Worm (Caenorhabditis elegans) whole organism, L4 larva: Measurements from ENCODE around the gene Y37H2A.10.

ENCODE experiments used
- R02D3.7 ChIP-seq: fragments of 150-350 bp; sonication (generic microtip); optimal IDR thresholded peaks from 3 replicates; lab custom pipeline; 2014; ENCODE audit warnings: missing biosample characterization, missing genetic modification characterization
- T26A8.4 ChIP-seq: fragments of 200-800 bp; sonication (Bioruptor generic); IDR thresholded peaks from 2 replicates; pipeline ENCODE4 v1.3.6; 2022; ENCODE audit warnings: missing genetic modification characterization, missing compliant biosample characterization
- Y5F2A.4 ChIP-seq: fragments of 200-800 bp; sonication (Bioruptor generic); optimal IDR thresholded peaks from 2 replicates; lab custom pipeline; 2018; ENCODE audit warnings: mild to moderate bottlenecking, missing genetic modification characterization, missing compliant biosample characterization
- aha-1 ChIP-seq: fragments of 150-350 bp; peaks from one replicate; lab custom pipeline; 2014; ENCODE audit warnings: missing biosample characterization, missing genetic modification characterization
- ama-1 ChIP-seq: fragments of 150-350 bp; optimal IDR thresholded peaks from 2 replicates; lab custom pipeline; 2014; ENCODE audit warnings: inconsistent platforms, mixed read lengths
- arid-1 ChIP-seq: fragments of 200-800 bp; sonication (Bioruptor generic); conservative IDR thresholded peaks from 2 replicates; pipeline ENCODE4 v1.3.6; 2022; ENCODE audit warnings: missing genetic modification reagents, missing genetic modification characterization, missing compliant biosample characterization
- attf-4 ChIP-seq: sonication (generic microtip); optimal IDR thresholded peaks from 3 replicates; lab custom pipeline; 2017; ENCODE audit warnings: missing biosample characterization, missing genetic modification characterization
- ceh-62 ChIP-seq: sonication (generic microtip); optimal IDR thresholded peaks from 2 replicates; lab custom pipeline; 2017; ENCODE audit warnings: missing biosample characterization, missing genetic modification characterization
- cey-2 ChIP-seq: sonication (generic microtip); optimal IDR thresholded peaks from 3 replicates; lab custom pipeline; 2017; ENCODE audit warnings: missing genetic modification characterization, mild to moderate bottlenecking, missing compliant biosample characterization, antibody characterized with exemption, borderline replicate concordance; ENCODE audit not compliant: insufficient read depth
- daf-12 ChIP-seq: fragments of 150-350 bp; optimal IDR thresholded peaks from 2 replicates; lab custom pipeline; 2014; ENCODE audit warnings: missing biosample characterization, missing genetic modification reagents, missing genetic modification characterization
- daf-19 ChIP-seq: fragments of 200-800 bp; sonication (Bioruptor generic); conservative IDR thresholded peaks from 2 replicates; pipeline ENCODE4 v1.3.6; 2022; ENCODE audit warnings: missing genetic modification characterization, missing compliant biosample characterization
- daf-8 ChIP-seq: fragments of 200-800 bp; sonication (Bioruptor generic); IDR thresholded peaks from 2 replicates; pipeline ENCODE4 v1.3.6; 2022; ENCODE audit warnings: missing genetic modification characterization, missing compliant biosample characterization
- dmd-6 ChIP-seq: fragments of 200-800 bp; sonication (Bioruptor generic); IDR thresholded peaks from 2 replicates; pipeline ENCODE4 v1.3.6; 2022; ENCODE audit warnings: missing genetic modification reagents, missing genetic modification characterization, missing compliant biosample characterization
- dpl-1 ChIP-seq: fragments of 150-350 bp; optimal IDR thresholded peaks from 2 replicates; lab custom pipeline; 2014; ENCODE audit warnings: missing biosample characterization, missing genetic modification reagents, missing genetic modification characterization
- dve-1 ChIP-seq: sonication (generic microtip); optimal IDR thresholded peaks from 2 replicates; lab custom pipeline; 2017; ENCODE audit warnings: antibody characterized with exemption, mild to moderate bottlenecking, missing genetic modification characterization, missing compliant biosample characterization; ENCODE audit not compliant: insufficient read depth
- hlh-11 ChIP-seq: fragments of 200-800 bp; sonication (Bioruptor generic); optimal IDR thresholded peaks from 2 replicates; lab custom pipeline; 2018; ENCODE audit warnings: mild to moderate bottlenecking, missing genetic modification characterization, missing compliant biosample characterization
- hmg-1.1 ChIP-seq: fragments of 200-800 bp; sonication (Bioruptor generic); IDR thresholded peaks from 2 replicates; pipeline ENCODE4 v1.3.6; 2022; ENCODE audit warnings: missing genetic modification reagents, missing genetic modification characterization, missing compliant biosample characterization
- lim-7 ChIP-seq: fragments of 200-800 bp; sonication (Bioruptor generic); IDR thresholded peaks from 2 replicates; pipeline ENCODE4 v1.3.6; 2022; ENCODE audit warnings: missing genetic modification characterization, missing compliant biosample characterization
- lin-1 ChIP-seq: fragments of 200-800 bp; sonication (Bioruptor generic); IDR thresholded peaks from 2 replicates; pipeline ENCODE4 v1.3.6; 2022; ENCODE audit warnings: missing genetic modification reagents, missing genetic modification characterization, missing compliant biosample characterization
- lin-15B ChIP-seq: fragments of 150-350 bp; sonication (generic microtip); optimal IDR thresholded peaks from 3 replicates; lab custom pipeline; 2014; ENCODE audit warnings: missing biosample characterization, missing genetic modification characterization
- lin-29 ChIP-seq: fragments of 200-800 bp; sonication (Bioruptor generic); IDR thresholded peaks from 2 replicates; pipeline ENCODE4 v1.3.6; 2022; ENCODE audit warnings: missing genetic modification reagents, missing genetic modification characterization, missing compliant biosample characterization
- lir-3 ChIP-seq: sonication (generic microtip); optimal IDR thresholded peaks from 2 replicates; lab custom pipeline; 2016; ENCODE audit warnings: mild to moderate bottlenecking, missing genetic modification characterization, missing compliant biosample characterization
- lsy-2 ChIP-seq, 2 experiments: fragments of 150-350 bp in 1 of 2; sonication (generic microtip) in 1 of 2; optimal IDR thresholded peaks; 2 replicates each; lab custom pipeline; 2014 to 2017; ENCODE audit warnings: missing biosample characterization in 2 of 2, missing genetic modification characterization in 2 of 2
- madf-5 ChIP-seq, 2 experiments: fragments of 200-800 bp; sonication (Bioruptor generic); IDR thresholded peaks; 2 replicates each; pipeline ENCODE4 v1.3.6; 2022; ENCODE audit warnings: missing compliant biosample characterization in 2 of 2, missing genetic modification characterization in 2 of 2
- madf-9 ChIP-seq: fragments of 200-800 bp; sonication (Bioruptor generic); conservative IDR thresholded peaks from 2 replicates; pipeline ENCODE4 v1.3.6; 2022; ENCODE audit warnings: missing genetic modification reagents, missing genetic modification characterization, missing compliant biosample characterization
- mdt-29 ChIP-seq: fragments of 200-800 bp; sonication (Bioruptor generic); IDR thresholded peaks from 2 replicates; pipeline ENCODE4 v1.3.6; 2022; ENCODE audit warnings: missing genetic modification reagents, missing genetic modification characterization, missing compliant biosample characterization
- mxl-3 ChIP-seq: fragments of 200-800 bp; sonication (Bioruptor generic); optimal IDR thresholded peaks from 2 replicates; lab custom pipeline; 2018; ENCODE audit warnings: mild to moderate bottlenecking, missing genetic modification characterization, missing compliant biosample characterization
- nhr-11 ChIP-seq: fragments of 150-350 bp; optimal IDR thresholded peaks from 2 replicates; lab custom pipeline; 2014; ENCODE audit warnings: missing biosample characterization, missing genetic modification characterization
- nhr-237 ChIP-seq: sonication (generic microtip); optimal IDR thresholded peaks from 2 replicates; lab custom pipeline; 2017; ENCODE audit warnings: missing biosample characterization, missing genetic modification characterization
- nhr-41 ChIP-seq: fragments of 200-800 bp; sonication (Bioruptor generic); IDR thresholded peaks from 2 replicates; pipeline ENCODE4 v1.3.6; 2022; ENCODE audit warnings: missing genetic modification reagents, missing genetic modification characterization, missing compliant biosample characterization
- nhr-48 ChIP-seq: sonication (generic microtip); optimal IDR thresholded peaks from 2 replicates; lab custom pipeline; 2016; ENCODE audit warnings: mild to moderate bottlenecking, missing genetic modification characterization, missing compliant biosample characterization
- nhr-77 ChIP-seq: fragments of 150-350 bp; optimal IDR thresholded peaks from 2 replicates; lab custom pipeline; 2014; ENCODE audit warnings: missing biosample characterization, missing genetic modification characterization
- pha-4 ChIP-seq, 2 experiments: fragments of 150-350 bp in 1 of 2; fragments of 200-800 bp in 1 of 2; sonication (Bioruptor generic) in 1 of 2; IDR thresholded peaks in 1 of 2; optimal IDR thresholded peaks in 1 of 2; 2 replicates each; pipeline versions ENCODE4 v1.3.6 to Lab custom; 2014 to 2022; ENCODE audit warnings: missing genetic modification characterization in 2 of 2, missing genetic modification reagents in 2 of 2, missing biosample characterization in 1 of 2, missing compliant biosample characterization in 1 of 2
- php-3 ChIP-seq: fragments of 200-800 bp; sonication (Bioruptor generic); IDR thresholded peaks from 2 replicates; pipeline ENCODE4 v1.3.6; 2022; ENCODE audit warnings: missing genetic modification reagents, missing genetic modification characterization, missing compliant biosample characterization
- sdz-12 ChIP-seq: fragments of 200-800 bp; sonication (Bioruptor generic); optimal IDR thresholded peaks from 2 replicates; lab custom pipeline; 2018; ENCODE audit warnings: mild to moderate bottlenecking, missing genetic modification characterization, missing compliant biosample characterization
- skn-1 ChIP-seq: fragments of 150-350 bp; optimal IDR thresholded peaks from 2 replicates; lab custom pipeline; 2014; ENCODE audit warnings: missing biosample characterization, missing genetic modification characterization
- spr-3 ChIP-seq: fragments of 200-800 bp; sonication (Bioruptor generic); optimal IDR thresholded peaks from 2 replicates; lab custom pipeline; 2018; ENCODE audit warnings: mild to moderate bottlenecking, missing genetic modification characterization, missing compliant biosample characterization
- tag-97 ChIP-seq: fragments of 200-800 bp; sonication (Bioruptor generic); IDR thresholded peaks from 2 replicates; pipeline ENCODE4 v1.3.6; 2022; ENCODE audit warnings: missing genetic modification characterization, missing compliant biosample characterization
- tra-1 ChIP-seq: fragments of 200-800 bp; sonication (Bioruptor generic); IDR thresholded peaks from 2 replicates; pipeline ENCODE4 v1.3.6; 2022; ENCODE audit warnings: missing genetic modification reagents, missing genetic modification characterization, missing compliant biosample characterization
- unc-130 ChIP-seq: sonication (generic microtip); optimal IDR thresholded peaks from 2 replicates; lab custom pipeline; 2016; ENCODE audit warnings: missing genetic modification reagents, missing genetic modification characterization, missing compliant biosample characterization
- unc-62 ChIP-seq, 3 experiments: fragments of 150-350 bp in 1 of 3; sonication (generic microtip); optimal IDR thresholded peaks in 2 of 3; peaks in 1 of 3; 1 replicate in 1 of 3; 2 replicates in 2 of 3; lab custom pipeline; 2014 to 2017; ENCODE audit warnings: missing biosample characterization in 3 of 3, missing genetic modification characterization in 3 of 3, missing genetic modification reagents in 3 of 3, missing genotype in 1 of 3
- zfp-2 ChIP-seq: sonication (generic microtip); optimal IDR thresholded peaks from 2 replicates; lab custom pipeline; 2016; ENCODE audit warnings: mild to moderate bottlenecking, missing genetic modification characterization, missing compliant biosample characterization
- ztf-11 ChIP-seq: fragments of 150-350 bp; optimal IDR thresholded peaks from 2 replicates; lab custom pipeline; 2014; ENCODE audit warnings: missing biosample characterization, missing genetic modification characterization

Y37H2A.10 gene

ce11 chrV:18163434-18163833 lies 24.6 kb downstream of the Y37H2A.10 start:
- TF ChIP-seq nhr-48 (tag; lab: Kevin White, UChicago) (no peak), daf-12 (tag; lab: Kevin White, UChicago) (no peak)

DNA sequence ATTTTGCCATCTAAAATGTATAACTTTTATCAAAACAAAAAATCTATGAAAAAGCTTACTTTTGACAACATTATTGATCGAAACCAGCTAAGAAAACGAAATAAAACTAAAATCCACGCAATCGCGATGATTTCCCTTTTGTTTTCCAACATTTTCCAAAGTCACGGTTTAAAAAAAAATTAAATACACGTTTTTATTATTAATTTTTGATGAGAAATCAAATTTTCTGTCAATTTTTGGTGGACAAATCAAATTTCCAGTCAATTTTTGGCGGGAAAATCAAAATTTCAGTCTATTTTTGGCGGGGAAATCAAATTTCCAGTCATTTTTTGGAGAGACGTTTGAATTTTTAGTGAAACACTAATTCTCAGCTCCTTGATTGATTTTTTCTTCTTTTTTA lies 26.0 kb downstream of the Y37H2A.10 start, which contains the start of gene C14A6.5:
Gene C14A6.5 (minus strand): TSS at position 101 of the 400 bp plus-strand sequence.
- TF ChIP-seq lir-3 (tag; lab: Kevin White, UChicago) = no peak
- no peak for TF ChIP-seq lin-29 (GFP tag; lab: Robert Waterston, UW)
- no peak for TF ChIP-seq daf-12 (tag; lab: Kevin White, UChicago)
- TF ChIP-seq zfp-2 (tag; lab: Kevin White, UChicago) = no peak
- no peak for TF ChIP-seq dmd-6
- no peak for TF ChIP-seq lim-7 (GFP tag; lab: Robert Waterston, UW)
- no peak for TF ChIP-seq arid-1
- TF ChIP-seq Y5F2A.4 (GFP tag; lab: Kevin White, UChicago) = no peak
- TF ChIP-seq madf-9 (GFP tag; lab: Robert Waterston, UW) = no peak
- TF ChIP-seq unc-130 (GFP tag; lab: Kevin White, UChicago) = no peak
- TF ChIP-seq nhr-77 = no peak
- TF ChIP-seq tra-1 (GFP tag; lab: Robert Waterston, UW) = no peak
- TF ChIP-seq hmg-1.1 (GFP tag; lab: Robert Waterston, UW) = no peak
- no peak for TF ChIP-seq T26A8.4 (GFP tag; lab: Robert Waterston, UW)
- TF ChIP-seq nhr-41 (GFP tag; lab: Robert Waterston, UW) = no peak
- no peak for TF ChIP-seq aha-1 (tag; lab: Kevin White, UChicago)

- no peak for TF ChIP-seq madf-5 (GFP tag; IDR thresholded peaks at IDR 0.05; lab: Robert Waterston, UW)
- TF ChIP-seq hlh-11 (tag; lab: Kevin White, UChicago) = no peak
- no peak for TF ChIP-seq pha-4 (GFP tag; IDR thresholded peaks at IDR 0.05; lab: Robert Waterston, UW)
- no peak for TF ChIP-seq pha-4 (tag; optimal IDR thresholded peaks at IDR 0.05; lab: Kevin White, UChicago)
- TF ChIP-seq attf-4 (tag; lab: Kevin White, UChicago) = no peak
- no peak for TF ChIP-seq lin-15B (tag; lab: Kevin White, UChicago)
- peak in 1 of 2 experiments; percentile 89 for TF ChIP-seq unc-62 (GFP tag; optimal IDR thresholded peaks at IDR 0.05 in 1 of 2; lab: Kevin White, UChicago)
- TF ChIP-seq unc-62 (tag; optimal IDR thresholded peaks at IDR 0.05; lab: Kevin White, UChicago) = no peak
These were observed 28.4 kb downstream of the Y37H2A.10 start, which contains the start of gene C14A6.6 for ce11 chrV:18167161-18167560. Gene C14A6.6, minus strand, starts transcription at chrV:18167261.

DNA sequence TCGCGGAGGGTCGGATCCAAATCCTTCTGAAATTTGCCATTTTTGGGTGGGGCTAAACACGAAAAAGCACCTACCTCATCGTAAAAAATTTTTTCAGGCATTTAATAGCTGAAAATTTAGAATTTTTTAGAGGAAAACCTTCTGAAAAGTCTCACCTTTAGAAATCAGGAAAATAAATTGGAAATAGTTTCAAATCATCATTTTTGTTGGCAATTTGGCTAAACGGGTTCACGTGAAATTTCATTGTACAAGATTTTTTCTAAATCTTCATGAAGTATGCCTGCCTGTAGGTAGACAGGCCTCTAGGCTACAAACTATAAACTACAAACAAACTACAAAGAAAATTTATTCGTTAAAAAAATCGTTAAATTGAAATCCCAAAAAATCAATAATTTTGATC lies 29.5 kb downstream of the Y37H2A.10 start, which contains the start of gene C14A6.7:
Gene C14A6.7 (minus strand): TSS at position 101 of the 400 bp plus-strand sequence.
- TF ChIP-seq nhr-237 (tag; lab: Kevin White, UChicago) = no peak
- TF ChIP-seq daf-12 (tag; lab: Kevin White, UChicago) = no peak
- TF ChIP-seq madf-5 (GFP tag; IDR thresholded peaks at IDR 0.05; lab: Robert Waterston, UW) = no peak
- no peak for TF ChIP-seq aha-1 (tag; lab: Kevin White, UChicago)
- no peak for TF ChIP-seq dpl-1 (GFP tag; lab: Kevin White, UChicago)
- TF ChIP-seq spr-3 = no peak
- no peak for TF ChIP-seq madf-9 (GFP tag; lab: Robert Waterston, UW)
- no peak for TF ChIP-seq ztf-11
- no peak for TF ChIP-seq mxl-3
- TF ChIP-seq dve-1 (tag; lab: Kevin White, UChicago) = no peak

- TF ChIP-seq dve-1 (tag; lab: Kevin White, UChicago) (no peak), ama-1 (lab: Kevin White, UChicago) (no peak), skn-1 (tag; lab: Kevin White, UChicago) (no peak), sdz-12 (GFP tag; lab: Kevin White, UChicago) (no peak), php-3 (no peak), cey-2 (tag; lab: Kevin White, UChicago) (no peak), nhr-11 (no peak), spr-3 (no peak), lsy-2 (tag; optimal IDR thresholded peaks at IDR 0.05; lab: Kevin White, UChicago) (no peak), R02D3.7 (tag; lab: Kevin White, UChicago) (no peak), mdt-29 (GFP tag; lab: Robert Waterston, UW) (no peak), tag-97 (GFP tag; lab: Robert Waterston, UW) (no peak), daf-8 (GFP tag; lab: Robert Waterston, UW) (no peak), lin-1 (GFP tag; lab: Robert Waterston, UW) (no peak), lir-3 (tag; lab: Kevin White, UChicago) (no peak), daf-19 (no peak), ceh-62 (tag; lab: Kevin White, UChicago) (no peak)
These were observed 32.8 kb downstream of the Y37H2A.10 start, which contains the start of gene C14A6.8 for ce11 chrV:18171568-18171967. Gene C14A6.8, minus strand, starts transcription at chrV:18171668.
